Worm (Caenorhabditis elegans) whole organism, L2 larva: Measurements from ENCODE around the gene T08D10.4.

Experiments used
- C34F6.9 ChIP-seq: fragments of 150-350 bp; optimal IDR thresholded peaks from 2 replicates; lab custom pipeline; 2014; ENCODE audit warnings: missing biosample characterization, missing genetic modification characterization
- F13H6.1 ChIP-seq: sonication (generic microtip); optimal IDR thresholded peaks from 2 replicates; lab custom pipeline; 2016; ENCODE audit warnings: missing genetic modification characterization, missing compliant biosample characterization
- R02D3.7 ChIP-seq: fragments of 150-350 bp; optimal IDR thresholded peaks from 2 replicates; lab custom pipeline; 2014; ENCODE audit warnings: missing biosample characterization, missing genetic modification characterization
- Y55F3AM.14 ChIP-seq: fragments of 200-800 bp; sonication (Bioruptor generic); optimal IDR thresholded peaks from 2 replicates; lab custom pipeline; 2018; ENCODE audit warnings: mild to moderate bottlenecking, missing genetic modification characterization, missing compliant biosample characterization
- ZK546.5 ChIP-seq: sonication (generic microtip); optimal IDR thresholded peaks from 2 replicates; lab custom pipeline; 2017; ENCODE audit warnings: missing biosample characterization, missing genetic modification characterization
- alr-1 ChIP-seq: fragments of 150-350 bp; optimal IDR thresholded peaks from 2 replicates; lab custom pipeline; 2014; ENCODE audit warnings: missing biosample characterization, missing genetic modification characterization
- aly-2 ChIP-seq: fragments of 150-350 bp; optimal IDR thresholded peaks from 2 replicates; lab custom pipeline; 2014; ENCODE audit warnings: missing biosample characterization, missing genetic modification characterization
- ama-1 ChIP-seq: fragments of 150-350 bp; optimal IDR thresholded peaks from 2 replicates; lab custom pipeline; 2018; ENCODE audit warnings: inconsistent platforms
- blmp-1 ChIP-seq: sonication (generic microtip); optimal IDR thresholded peaks from 2 replicates; lab custom pipeline; 2017; ENCODE audit warnings: missing genetic modification characterization, mild to moderate bottlenecking, missing compliant biosample characterization, antibody characterized with exemption, moderate library complexity; ENCODE audit not compliant: insufficient read depth
- ceh-16 ChIP-seq: fragments of 150-350 bp; optimal IDR thresholded peaks from 2 replicates; lab custom pipeline; 2014; ENCODE audit warnings: missing biosample characterization, missing genetic modification characterization
- ceh-82 ChIP-seq: fragments of 150-350 bp; optimal IDR thresholded peaks from 2 replicates; lab custom pipeline; 2014; ENCODE audit warnings: missing biosample characterization, missing genetic modification characterization
- crh-2 ChIP-seq: sonication (generic microtip); optimal IDR thresholded peaks from 2 replicates; lab custom pipeline; 2017; ENCODE audit warnings: missing biosample characterization, missing genetic modification characterization
- dmd-4 ChIP-seq: sonication (generic microtip); optimal IDR thresholded peaks from 2 replicates; lab custom pipeline; 2017; ENCODE audit warnings: missing biosample characterization, missing genetic modification characterization
- egl-27 ChIP-seq: sonication (generic microtip); optimal IDR thresholded peaks from 3 replicates; lab custom pipeline; 2017; ENCODE audit warnings: missing biosample characterization, missing genetic modification reagents, missing genetic modification characterization
- elt-1 ChIP-seq: fragments of 150-350 bp; optimal IDR thresholded peaks from 2 replicates; lab custom pipeline; 2014; ENCODE audit warnings: missing biosample characterization, missing genetic modification characterization
- elt-3 ChIP-seq: sonication (generic microtip); optimal IDR thresholded peaks from 2 replicates; lab custom pipeline; 2017; ENCODE audit warnings: missing biosample characterization, missing genetic modification characterization
- fos-1 ChIP-seq: fragments of 150-350 bp; optimal IDR thresholded peaks from 2 replicates; lab custom pipeline; 2014; ENCODE audit warnings: missing biosample characterization, missing genetic modification characterization
- gmeb-1 ChIP-seq: fragments of 150-350 bp; optimal IDR thresholded peaks from 2 replicates; lab custom pipeline; 2014; ENCODE audit warnings: missing biosample characterization, missing genetic modification characterization
- lin-11 ChIP-seq: fragments of 150-350 bp; sonication (generic microtip); optimal IDR thresholded peaks from 2 replicates; lab custom pipeline; 2014; ENCODE audit warnings: missing biosample characterization, missing genetic modification characterization, inconsistent platforms, mixed read lengths
- lin-13 ChIP-seq: fragments of 150-350 bp; optimal IDR thresholded peaks from 2 replicates; lab custom pipeline; 2014; ENCODE audit warnings: missing biosample characterization, missing genetic modification reagents, missing genetic modification characterization
- lin-39 ChIP-seq: fragments of 150-350 bp; optimal IDR thresholded peaks from 2 replicates; lab custom pipeline; 2014; ENCODE audit warnings: missing biosample characterization, missing genetic modification reagents, missing genetic modification characterization
- lsy-2 ChIP-seq, 2 experiments: fragments of 150-350 bp in 1 of 2; sonication (generic microtip) in 1 of 2; optimal IDR thresholded peaks; 2 replicates each; lab custom pipeline; 2014 to 2017; ENCODE audit warnings: missing biosample characterization in 2 of 2, missing genetic modification characterization in 2 of 2
- mab-5 ChIP-seq: fragments of 150-350 bp; optimal IDR thresholded peaks from 2 replicates; lab custom pipeline; 2014; ENCODE audit warnings: missing biosample characterization, missing genetic modification characterization
- mbf-1 ChIP-seq: sonication (generic microtip); optimal IDR thresholded peaks from 2 replicates; lab custom pipeline; 2017; ENCODE audit warnings: missing biosample characterization, missing genetic modification characterization
- mdl-1 ChIP-seq, 2 experiments: fragments of 150-350 bp in 1 of 2; sonication (generic microtip) in 1 of 2; optimal IDR thresholded peaks; 2 replicates each; lab custom pipeline; 2017; ENCODE audit warnings: missing biosample characterization in 2 of 2, missing genetic modification characterization in 2 of 2
- nhr-10 ChIP-seq: sonication (generic microtip); optimal IDR thresholded peaks from 2 replicates; lab custom pipeline; 2017; ENCODE audit warnings: missing biosample characterization, missing genetic modification characterization
- nhr-11 ChIP-seq: fragments of 150-350 bp; optimal IDR thresholded peaks from 2 replicates; lab custom pipeline; 2014; ENCODE audit warnings: missing biosample characterization, missing genetic modification characterization
- nhr-12 ChIP-seq: fragments of 150-350 bp; optimal IDR thresholded peaks from 2 replicates; lab custom pipeline; 2014; ENCODE audit warnings: missing biosample characterization, missing genetic modification characterization
- nhr-129 ChIP-seq: fragments of 150-350 bp; optimal IDR thresholded peaks from 2 replicates; lab custom pipeline; 2014; ENCODE audit warnings: missing biosample characterization, missing genetic modification characterization
- nhr-21 ChIP-seq: fragments of 150-350 bp; optimal IDR thresholded peaks from 2 replicates; lab custom pipeline; 2014; ENCODE audit warnings: missing biosample characterization, missing genetic modification characterization
- nhr-23 ChIP-seq: fragments of 150-350 bp; optimal IDR thresholded peaks from 2 replicates; lab custom pipeline; 2014; ENCODE audit warnings: missing biosample characterization, missing genetic modification reagents, missing genetic modification characterization
- nhr-237 ChIP-seq: fragments of 150-350 bp; optimal IDR thresholded peaks from 2 replicates; lab custom pipeline; 2014; ENCODE audit warnings: missing biosample characterization, missing genetic modification characterization
- nhr-25 ChIP-seq: fragments of 150-350 bp; sonication (generic microtip); optimal IDR thresholded peaks from 3 replicates; lab custom pipeline; 2014; ENCODE audit warnings: missing biosample characterization, missing genetic modification characterization
- nhr-6 ChIP-seq: fragments of 150-350 bp; optimal IDR thresholded peaks from 2 replicates; lab custom pipeline; 2014; ENCODE audit warnings: missing biosample characterization, missing genetic modification characterization
- nhr-77 ChIP-seq: fragments of 150-350 bp; optimal IDR thresholded peaks from 2 replicates; lab custom pipeline; 2014; ENCODE audit warnings: missing biosample characterization, missing genetic modification characterization
- peb-1 ChIP-seq: fragments of 150-350 bp; optimal IDR thresholded peaks from 2 replicates; lab custom pipeline; 2014; ENCODE audit warnings: missing biosample characterization, missing genetic modification characterization
- sem-4 ChIP-seq: fragments of 150-350 bp; optimal IDR thresholded peaks from 2 replicates; lab custom pipeline; 2014; ENCODE audit warnings: missing biosample characterization, missing genetic modification reagents, missing genetic modification characterization
- skn-1 ChIP-seq: sonication (generic microtip); optimal IDR thresholded peaks from 2 replicates; lab custom pipeline; 2017; ENCODE audit warnings: missing biosample characterization, missing genetic modification characterization
- sma-3 ChIP-seq: sonication (generic microtip); optimal IDR thresholded peaks from 2 replicates; lab custom pipeline; 2016; ENCODE audit warnings: missing genetic modification reagents, missing genetic modification characterization, missing compliant biosample characterization
- sma-9 ChIP-seq, 2 experiments: fragments of 150-350 bp in 1 of 2; sonication (generic microtip) in 1 of 2; optimal IDR thresholded peaks; 2 replicates each; lab custom pipeline; 2014 to 2016; ENCODE audit warnings: missing genetic modification characterization in 2 of 2, mild to moderate bottlenecking in 1 of 2, missing biosample characterization in 1 of 2, missing compliant biosample characterization in 1 of 2, missing genetic modification reagents in 1 of 2, moderate library complexity in 1 of 2
- snpc-4 ChIP-seq: fragments of 150-350 bp; optimal IDR thresholded peaks from 2 replicates; lab custom pipeline; 2014; ENCODE audit warnings: missing biosample characterization, missing genetic modification characterization
- unc-39 ChIP-seq: fragments of 150-350 bp; optimal IDR thresholded peaks from 2 replicates; lab custom pipeline; 2014; ENCODE audit warnings: missing biosample characterization, missing genetic modification characterization
- unc-62 ChIP-seq: fragments of 150-350 bp; optimal IDR thresholded peaks from 2 replicates; lab custom pipeline; 2014; ENCODE audit warnings: missing biosample characterization, missing genetic modification reagents, missing genetic modification characterization
- zag-1 ChIP-seq: fragments of 150-350 bp; optimal IDR thresholded peaks from 2 replicates; lab custom pipeline; 2014; ENCODE audit warnings: missing biosample characterization, missing genetic modification characterization
- ztf-1 ChIP-seq: fragments of 200-800 bp; sonication (Bioruptor generic); conservative IDR thresholded peaks from 2 replicates; pipeline ENCODE4 v1.3.6; 2022; ENCODE audit warnings: missing genetic modification characterization, missing compliant biosample characterization
- ztf-11 ChIP-seq: sonication (generic microtip); optimal IDR thresholded peaks from 2 replicates; lab custom pipeline; 2017; ENCODE audit warnings: missing biosample characterization, missing genetic modification characterization
- ztf-4 ChIP-seq: fragments of 150-350 bp; optimal IDR thresholded peaks from 2 replicates; lab custom pipeline; 2014; ENCODE audit warnings: missing biosample characterization, missing genetic modification characterization

The T08D10.4 gene

ce11 chrX:11927585-11927984, 25.5 kb downstream of the T08D10.4 start, which contains the start of gene F55G7.4:
F55G7.4 (plus strand) TSS chrX:11927885.
- no peak for TF ChIP-seq mbf-1
- no peak for TF ChIP-seq ztf-11 (tag; lab: Kevin White, UChicago)
- TF ChIP-seq elt-1: no peak
- no peak for TF ChIP-seq snpc-4 (tag; lab: Kevin White, UChicago)
- no peak for TF ChIP-seq alr-1
- TF ChIP-seq sem-4 (tag; lab: Kevin White, UChicago): no peak
- no peak for TF ChIP-seq ztf-1 (GFP tag; lab: Robert Waterston, UW)
- no peak for TF ChIP-seq egl-27
- TF ChIP-seq C34F6.9 (tag; lab: Kevin White, UChicago): no peak
- TF ChIP-seq sma-9 (GFP tag; optimal IDR thresholded peaks at IDR 0.05; lab: Kevin White, UChicago): no peak
- TF ChIP-seq sma-9 (tag; optimal IDR thresholded peaks at IDR 0.05; lab: Kevin White, UChicago): no peak
- TF ChIP-seq ama-1: no peak
- TF ChIP-seq sma-3 (GFP tag; lab: Kevin White, UChicago): no peak
- TF ChIP-seq nhr-237 (tag; lab: Kevin White, UChicago): no peak
- TF ChIP-seq nhr-21: no peak
- no peak for TF ChIP-seq mab-5 (tag; lab: Kevin White, UChicago)
- no peak for TF ChIP-seq lin-39 (tag; lab: Kevin White, UChicago)
- TF ChIP-seq nhr-12 (tag; lab: Kevin White, UChicago): no peak
- no peak for TF ChIP-seq Y55F3AM.14 (GFP tag; lab: Kevin White, UChicago)

- TF ChIP-seq ztf-4 (tag; lab: Kevin White, UChicago): no peak
- TF ChIP-seq fos-1 (tag; lab: Kevin White, UChicago): peak; percentile 48
- peak; percentile 52 for TF ChIP-seq sma-9 (GFP tag; optimal IDR thresholded peaks at IDR 0.05; lab: Kevin White, UChicago)
- no peak for TF ChIP-seq sma-9 (tag; optimal IDR thresholded peaks at IDR 0.05; lab: Kevin White, UChicago)
- TF ChIP-seq, all 48 proteins: peak for 2
Measured at ce11 chrX:11925243-11925642, 27.9 kb downstream of the T08D10.4 start.

- no peak for TF ChIP-seq nhr-23 (tag; lab: Kevin White, UChicago)
- no peak for TF ChIP-seq ztf-4 (tag; lab: Kevin White, UChicago)
- TF ChIP-seq alr-1: no peak
- TF ChIP-seq ceh-16 (tag; lab: Kevin White, UChicago): no peak
- peak in 1 of 2 experiments; percentile 31 for TF ChIP-seq lsy-2 (tag; optimal IDR thresholded peaks at IDR 0.05; lab: Kevin White, UChicago)
- TF ChIP-seq fos-1 (tag; lab: Kevin White, UChicago): peak; percentile 52
- TF ChIP-seq aly-2 (tag; lab: Kevin White, UChicago): no peak
- TF ChIP-seq sma-3 (GFP tag; lab: Kevin White, UChicago): peak; percentile 68
- TF ChIP-seq Y55F3AM.14 (GFP tag; lab: Kevin White, UChicago): peak; percentile 2
- no peak for TF ChIP-seq ama-1
- TF ChIP-seq nhr-21: peak; percentile 76
- TF ChIP-seq unc-39 (tag; lab: Kevin White, UChicago): no peak
- no peak for TF ChIP-seq nhr-12 (tag; lab: Kevin White, UChicago)
- TF ChIP-seq nhr-11 (tag; lab: Kevin White, UChicago): no peak
- no peak for TF ChIP-seq nhr-25 (tag; lab: Kevin White, UChicago)
- TF ChIP-seq nhr-129 (tag; lab: Kevin White, UChicago): peak; percentile 87
- no peak for TF ChIP-seq skn-1 (tag; lab: Kevin White, UChicago)
- TF ChIP-seq crh-2: peak; percentile 70
- TF ChIP-seq blmp-1 (tag; lab: Kevin White, UChicago): no peak
- TF ChIP-seq mdl-1 (tag; optimal IDR thresholded peaks at IDR 0.05; lab: Kevin White, UChicago): no peak
- TF ChIP-seq R02D3.7 (tag; lab: Kevin White, UChicago): no peak
- no peak for TF ChIP-seq elt-3 (tag; lab: Kevin White, UChicago)
- TF ChIP-seq mbf-1: no peak
- TF ChIP-seq zag-1: no peak
- TF ChIP-seq ZK546.5 (tag; lab: Kevin White, UChicago): no peak
- TF ChIP-seq C34F6.9 (tag; lab: Kevin White, UChicago): peak; percentile 42
- no peak for TF ChIP-seq lin-39 (tag; lab: Kevin White, UChicago)
- TF ChIP-seq snpc-4 (tag; lab: Kevin White, UChicago): peak; percentile 52
- no peak for TF ChIP-seq egl-27
- TF ChIP-seq nhr-77 (tag; lab: Kevin White, UChicago): peak; percentile 27
- no peak for TF ChIP-seq sem-4 (tag; lab: Kevin White, UChicago)
- peak; percentile 4 for TF ChIP-seq lin-13 (GFP tag; lab: Kevin White, UChicago)
- TF ChIP-seq nhr-10 (tag; lab: Kevin White, UChicago): no peak
- TF ChIP-seq unc-62: no peak
- no peak for TF ChIP-seq ztf-11 (tag; lab: Kevin White, UChicago)
- peak; percentile 35 for TF ChIP-seq nhr-6 (tag; lab: Kevin White, UChicago)
- TF ChIP-seq sma-9 (GFP tag; optimal IDR thresholded peaks at IDR 0.05; lab: Kevin White, UChicago): peak; percentile 63
- no peak for TF ChIP-seq sma-9 (tag; optimal IDR thresholded peaks at IDR 0.05; lab: Kevin White, UChicago)
- TF ChIP-seq ceh-82 (tag; lab: Kevin White, UChicago): no peak
- TF ChIP-seq nhr-237 (tag; lab: Kevin White, UChicago): peak; percentile 39
- peak; percentile 17 for TF ChIP-seq mab-5 (tag; lab: Kevin White, UChicago)
- TF ChIP-seq peb-1 (tag; lab: Kevin White, UChicago): no peak
- TF ChIP-seq dmd-4 (tag; lab: Kevin White, UChicago): no peak
- no peak for TF ChIP-seq elt-1
- peak; percentile 65 for TF ChIP-seq gmeb-1 (tag; lab: Kevin White, UChicago)
- TF ChIP-seq ztf-1 (GFP tag; lab: Robert Waterston, UW): no peak
- TF ChIP-seq lin-11: no peak
- TF ChIP-seq F13H6.1 (tag; lab: Kevin White, UChicago): peak; percentile 35
Measured at ce11 chrX:11924158-11924557, 29.0 kb downstream of the T08D10.4 start, which contains the start of gene F55G7.1. F55G7.1 (plus strand) TSS chrX:11924433.
